Fruit fly (Drosophila melanogaster) whole organism, embryonic: Measurements from ENCODE around the gene CG13640.
A peak's percentile ranks its signal among the peaks of the same experiment; 100 is the strongest.

Experiments
- ATbp ChIP-seq: fragments of 200-800 bp; sonication (Bioruptor generic); optimal IDR thresholded peaks from 2 replicates; lab custom pipeline; 2017; ENCODE audit warnings: missing biosample characterization, mild to moderate bottlenecking, missing genetic modification characterization, missing genetic modification reagents
- B-H1 ChIP-seq: fragments of 200-800 bp; sonication (Bioruptor generic); IDR thresholded peaks from 3 replicates; pipeline ENCODE4 v1.3.6; 2022; ENCODE audit warnings: missing biosample characterization, missing genetic modification characterization
- CG10462 ChIP-seq: fragments of 200-800 bp; sonication (Bioruptor generic); optimal IDR thresholded peaks from 2 replicates; lab custom pipeline; 2016; ENCODE audit warnings: missing biosample characterization, missing genetic modification characterization
- CG10565 ChIP-seq: fragments of 200-800 bp; sonication (Bioruptor generic); optimal IDR thresholded peaks from 3 replicates; lab custom pipeline; 2016; ENCODE audit warnings: missing biosample characterization, mild to moderate bottlenecking, missing genetic modification characterization
- CG11504 ChIP-seq: fragments of 200-800 bp; sonication (Bioruptor generic); optimal IDR thresholded peaks from 3 replicates; lab custom pipeline; 2019; ENCODE audit warnings: missing biosample characterization, mild to moderate bottlenecking, missing genetic modification characterization, moderate library complexity
- CG12391 ChIP-seq: fragments of 200-800 bp; sonication (Bioruptor generic); optimal IDR thresholded peaks from 3 replicates; lab custom pipeline; 2018; ENCODE audit warnings: missing biosample characterization, mild to moderate bottlenecking, missing genetic modification characterization, moderate library complexity
- CG14441 ChIP-seq: fragments of 200-800 bp; sonication (Bioruptor generic); IDR thresholded peaks from 2 replicates; pipeline ENCODE4 v1.3.6; 2022; ENCODE audit warnings: missing biosample characterization, missing genetic modification characterization
- CG14667 ChIP-seq: fragments of 200-800 bp; sonication (Bioruptor generic); IDR thresholded peaks from 2 replicates; pipeline ENCODE4 v1.3.6; 2022; ENCODE audit warnings: missing biosample characterization, missing genetic modification characterization
- CG15479 ChIP-seq: fragments of 200-800 bp; sonication (Bioruptor generic); optimal IDR thresholded peaks from 3 replicates; lab custom pipeline; 2019; ENCODE audit warnings: missing biosample characterization, mild to moderate bottlenecking, missing genetic modification characterization, moderate library complexity
- CG1603 ChIP-seq: fragments of 200-800 bp; sonication (Bioruptor generic); optimal IDR thresholded peaks from 2 replicates; lab custom pipeline; 2019; ENCODE audit warnings: missing biosample characterization, mild to moderate bottlenecking, missing genetic modification characterization, moderate library complexity
- CG17829 ChIP-seq: fragments of 200-800 bp; optimal IDR thresholded peaks from 2 replicates; lab custom pipeline; 2019; ENCODE audit warnings: missing biosample characterization, mild to moderate bottlenecking, missing genetic modification characterization, moderate library complexity
- CG1832 ChIP-seq: fragments of 200-800 bp; sonication (Bioruptor generic); optimal IDR thresholded peaks from 2 replicates; lab custom pipeline; 2017; ENCODE audit warnings: missing biosample characterization, mild to moderate bottlenecking, missing genetic modification characterization, inconsistent platforms
- CG2116 ChIP-seq: fragments of 200-800 bp; sonication (Bioruptor generic); optimal IDR thresholded peaks from 3 replicates; lab custom pipeline; 2018; ENCODE audit warnings: missing biosample characterization, mild to moderate bottlenecking, missing genetic modification characterization
- CG31365 ChIP-seq: fragments of 200-800 bp; sonication (Bioruptor generic); optimal IDR thresholded peaks from 2 replicates; lab custom pipeline; 2018; ENCODE audit warnings: missing biosample characterization, mild to moderate bottlenecking, missing genetic modification characterization
- CG3995 ChIP-seq: fragments of 200-800 bp; sonication (Bioruptor generic); optimal IDR thresholded peaks from 3 replicates; lab custom pipeline; 2016; ENCODE audit warnings: missing biosample characterization, missing genetic modification characterization
- CG4617 ChIP-seq: fragments of 200-800 bp; sonication (Bioruptor generic); optimal IDR thresholded peaks from 3 replicates; lab custom pipeline; 2016; ENCODE audit warnings: missing biosample characterization, missing genetic modification characterization, borderline replicate concordance
- CG7987 ChIP-seq: fragments of 200-800 bp; sonication (Bioruptor generic); optimal IDR thresholded peaks from 2 replicates; lab custom pipeline; 2018; ENCODE audit warnings: missing biosample characterization, mild to moderate bottlenecking, missing genetic modification characterization, moderate library complexity
- CG9727 ChIP-seq: fragments of 200-800 bp; sonication (Bioruptor generic); optimal IDR thresholded peaks from 3 replicates; lab custom pipeline; 2017; ENCODE audit warnings: missing biosample characterization, mild to moderate bottlenecking, missing genetic modification characterization
- CG9932 ChIP-seq: fragments of 200-800 bp; sonication (Bioruptor generic); IDR thresholded peaks from 2 replicates; pipeline ENCODE4 v1.3.6; 2022; ENCODE audit warnings: missing biosample characterization, missing genetic modification characterization
- Dbx ChIP-seq: fragments of 200-800 bp; sonication (Bioruptor generic); IDR thresholded peaks from 3 replicates; pipeline ENCODE4 v1.3.6; 2022; ENCODE audit warnings: missing biosample characterization, missing genetic modification characterization
- Ets97D ChIP-seq: fragments of 200-800 bp; sonication (Bioruptor generic); optimal IDR thresholded peaks from 3 replicates; lab custom pipeline; 2016; ENCODE audit warnings: missing biosample characterization, missing genetic modification characterization
- HmgZ ChIP-seq: fragments of 200-800 bp; sonication (Bioruptor generic); optimal IDR thresholded peaks from 2 replicates; lab custom pipeline; 2018; ENCODE audit warnings: missing biosample characterization, mild to moderate bottlenecking, missing genetic modification characterization
- Nf-YA ChIP-seq: fragments of 200-800 bp; sonication (Bioruptor generic); IDR thresholded peaks from 2 replicates; pipeline ENCODE4 v1.3.6; 2022; ENCODE audit warnings: missing biosample characterization, missing genetic modification characterization
- Scr ChIP-seq: fragments of 200-800 bp; sonication (Bioruptor generic); IDR thresholded peaks from 2 replicates; pipeline ENCODE4 v1.3.6; 2022; ENCODE audit warnings: missing biosample characterization, missing genetic modification characterization; ENCODE audit not compliant: partially characterized antibody
- Six4 ChIP-seq: fragments of 200-800 bp; sonication (Bioruptor generic); optimal IDR thresholded peaks from 2 replicates; lab custom pipeline; 2016; ENCODE audit warnings: missing biosample characterization, missing genetic modification characterization
- Sox102F ChIP-seq: fragments of 200-800 bp; sonication (Bioruptor generic); optimal IDR thresholded peaks from 2 replicates; lab custom pipeline; 2018; ENCODE audit warnings: missing biosample characterization, mild to moderate bottlenecking, missing genetic modification characterization, moderate library complexity
- Vsx1 ChIP-seq: fragments of 200-800 bp; sonication (Bioruptor generic); optimal IDR thresholded peaks from 2 replicates; lab custom pipeline; 2017; ENCODE audit warnings: missing biosample characterization, mild to moderate bottlenecking, missing genetic modification characterization, missing genetic modification reagents
- Xrp1 ChIP-seq: fragments of 200-800 bp; sonication (Bioruptor generic); IDR thresholded peaks from 2 replicates; pipeline ENCODE4 v1.3.6; 2022; ENCODE audit warnings: missing biosample characterization, missing genetic modification characterization
- ac ChIP-seq: fragments of 200-800 bp; sonication (Bioruptor generic); optimal IDR thresholded peaks from 3 replicates; lab custom pipeline; 2017; ENCODE audit warnings: missing biosample characterization, mild to moderate bottlenecking, missing genetic modification characterization
- amos ChIP-seq: fragments of 200-800 bp; sonication (Bioruptor generic); IDR thresholded peaks from 2 replicates; pipeline ENCODE4 v1.3.6; 2022; ENCODE audit warnings: missing biosample characterization, missing genetic modification characterization; ENCODE audit not compliant: partially characterized antibody
- btn ChIP-seq: fragments of 200-800 bp; sonication (Bioruptor generic); optimal IDR thresholded peaks from 2 replicates; lab custom pipeline; 2016; ENCODE audit warnings: missing biosample characterization, missing genetic modification characterization
- chinmo ChIP-seq: fragments of 200-800 bp; sonication (Bioruptor generic); IDR thresholded peaks from 4 replicates; pipeline ENCODE4 v1.3.6; 2022; ENCODE audit warnings: missing biosample characterization, missing genetic modification characterization; ENCODE audit not compliant: partially characterized antibody
- dan ChIP-seq: fragments of 200-800 bp; sonication (Bioruptor generic); IDR thresholded peaks from 2 replicates; pipeline ENCODE4 v1.3.6; 2022; ENCODE audit warnings: missing biosample characterization, missing genetic modification characterization
- inv ChIP-seq: fragments of 200-800 bp; sonication (Bioruptor generic); IDR thresholded peaks from 2 replicates; pipeline ENCODE4 v1.3.6; 2022; ENCODE audit warnings: missing biosample characterization, missing genetic modification characterization; ENCODE audit not compliant: partially characterized antibody
- ken ChIP-seq: fragments of 200-800 bp; sonication (Bioruptor generic); IDR thresholded peaks from 3 replicates; pipeline ENCODE4 v1.3.6; 2022; ENCODE audit warnings: missing biosample characterization, missing genetic modification characterization
- knrl ChIP-seq: fragments of 200-800 bp; sonication (Bioruptor generic); IDR thresholded peaks from 3 replicates; pipeline ENCODE4 v1.3.6; 2022; ENCODE audit warnings: missing biosample characterization, missing genetic modification characterization; ENCODE audit not compliant: partially characterized antibody
- prd ChIP-seq, 3 experiments: fragments of >200 bp in 2 of 3; fragments of 200-800 bp in 1 of 3; sonication (Bioruptor generic) in 1 of 3; optimal IDR thresholded peaks in 2 of 3; IDR thresholded peaks in 1 of 3; 2 replicates in 2 of 3; 3 replicates in 1 of 3; pipeline versions ENCODE4 v1.3.6 to Lab custom; 2017 to 2022; ENCODE audit warnings: missing biosample characterization in 1 of 3, missing genetic modification characterization in 1 of 3
- row ChIP-seq: fragments of 200-800 bp; sonication (Bioruptor generic); IDR thresholded peaks from 3 replicates; pipeline ENCODE4 v1.3.6; 2022; ENCODE audit warnings: missing biosample characterization, missing genetic modification characterization
- sr ChIP-seq: fragments of 200-800 bp; sonication (Bioruptor generic); IDR thresholded peaks from 3 replicates; pipeline ENCODE4 v1.3.6; 2022; ENCODE audit warnings: missing biosample characterization, missing genetic modification characterization
- tll ChIP-seq, 2 experiments: fragments of 200-800 bp in 1 of 2; fragments of >200 bp in 1 of 2; sonication (Bioruptor generic) in 1 of 2; optimal IDR thresholded peaks; 2 replicates each; lab custom pipeline; 2017 to 2019; ENCODE audit warnings: missing biosample characterization in 2 of 2, missing genetic modification characterization in 2 of 2, mild to moderate bottlenecking in 1 of 2, moderate library complexity in 1 of 2
- zfh1 ChIP-seq: fragments of 200-800 bp; sonication (Bioruptor generic); IDR thresholded peaks from 3 replicates; pipeline ENCODE4 v1.3.6; 2022; ENCODE audit warnings: missing biosample characterization, missing genetic modification characterization

CG13640 gene

dm6 chr3R:24860316-24860826, 1.6 kb downstream of the CG13640 start, which contains the start of gene CG13639:
TSS of gene CG13639 (minus strand) at chr3R:24860366.
- no peak for TF ChIP-seq CG4617 (GFP tag; lab: Kevin White, UChicago)
- 0 out of 2 replicates have a peak, but pooled peaks have one; percentile 5 for TF ChIP-seq CG14441 (GFP tag; lab: Robert Waterston, UW)
- 0 out of 3 replicates have a peak, but pooled peaks have one; percentile 34 for TF ChIP-seq row (GFP tag; lab: Robert Waterston, UW)
- TF ChIP-seq CG15479 (GFP tag; lab: Kevin White, UChicago) = no peak
- TF ChIP-seq CG12391 (tag; lab: Kevin White, UChicago) = no peak
- TF ChIP-seq amos (GFP tag; lab: Robert Waterston, UW) = no peak
- TF ChIP-seq HmgZ (tag; lab: Kevin White, UChicago) = no peak
- no peak for TF ChIP-seq CG11504 (tag; lab: Kevin White, UChicago)
- no peak for TF ChIP-seq tll (GFP tag; optimal IDR thresholded peaks at IDR 0.05; lab: Kevin White, UChicago)
- TF ChIP-seq Ets97D (GFP tag; lab: Kevin White, UChicago) = no peak
- 0 out of 4 replicates have a peak, but pooled peaks have one; percentile 48 for TF ChIP-seq chinmo (GFP tag; lab: Robert Waterston, UW)

- TF ChIP-seq CG3995 (GFP tag; lab: Kevin White, UChicago) (no peak), CG10462 (GFP tag; lab: Kevin White, UChicago) (no peak), knrl (GFP tag; lab: Robert Waterston, UW) (no peak), dan (GFP tag; lab: Robert Waterston, UW) (no peak), CG15479 (GFP tag; lab: Kevin White, UChicago) (no peak), zfh1 (GFP tag; lab: Robert Waterston, UW) (no peak), Vsx1 (GFP tag; lab: Kevin White, UChicago) (no peak), sr (GFP tag; lab: Robert Waterston, UW) (no peak), btn (GFP tag; lab: Kevin White, UChicago) (no peak), Dbx (GFP tag; lab: Robert Waterston, UW) (no peak), CG9932 (no peak), CG2116 (no peak), ac (GFP tag; lab: Kevin White, UChicago) (no peak)
These were observed 2.3 kb downstream of the CG13640 start, which contains the start of gene ppk22 for dm6 chr3R:24859701-24860100. TSS of gene ppk22 (minus strand) at chr3R:24859801.

- no peak for TF ChIP-seq B-H1
- no peak for TF ChIP-seq CG9727 (GFP tag; lab: Kevin White, UChicago)
These were observed 4.5 kb downstream of the CG13640 start, which contains the start of gene CAH4 for dm6 chr3R:24857459-24857858. TSS of gene CAH4 (minus strand) at chr3R:24857559.

- no peak for TF ChIP-seq Nf-YA
- no peak for TF ChIP-seq inv (GFP tag; lab: Robert Waterston, UW)
- no peak for TF ChIP-seq Xrp1 (GFP tag; lab: Robert Waterston, UW)
- no peak for TF ChIP-seq CG7987 (GFP tag; lab: Kevin White, UChicago)
- TF ChIP-seq CG1603 (tag; lab: Kevin White, UChicago) = no peak
- TF ChIP-seq CG1832 (GFP tag; lab: Kevin White, UChicago) = no peak
- TF ChIP-seq Sox102F (GFP tag; lab: Kevin White, UChicago) = no peak
- TF ChIP-seq Scr (GFP tag; lab: Robert Waterston, UW) = no peak
- no peak for TF ChIP-seq CG17829 (tag; lab: Kevin White, UChicago)
- no peak for TF ChIP-seq CG14667
- no peak for TF ChIP-seq Six4 (GFP tag; lab: Kevin White, UChicago)
- no peak for TF ChIP-seq CG31365 (tag; lab: Kevin White, UChicago)
- TF ChIP-seq ATbp (GFP tag; lab: Kevin White, UChicago) = no peak
- no peak for TF ChIP-seq ken (GFP tag; lab: Robert Waterston, UW)
- no peak for TF ChIP-seq prd (optimal IDR thresholded peaks at IDR 0.05; lab: Kevin White, UChicago)
- no peak for TF ChIP-seq prd (GFP tag; IDR thresholded peaks at IDR 0.05; lab: Robert Waterston, UW)
- TF ChIP-seq CG10565 (GFP tag; lab: Kevin White, UChicago) = no peak
- TF ChIP-seq, all 482 proteins: peak for 0
These were observed 5.8 kb downstream of the CG13640 start, which contains the start of gene HDAC11 for dm6 chr3R:24856143-24856542. TSS of gene HDAC11 (minus strand) at chr3R:24856243.
